Fruit fly (Drosophila melanogaster): Measurements from ENCODE around the gene CG44040.

DNA sequence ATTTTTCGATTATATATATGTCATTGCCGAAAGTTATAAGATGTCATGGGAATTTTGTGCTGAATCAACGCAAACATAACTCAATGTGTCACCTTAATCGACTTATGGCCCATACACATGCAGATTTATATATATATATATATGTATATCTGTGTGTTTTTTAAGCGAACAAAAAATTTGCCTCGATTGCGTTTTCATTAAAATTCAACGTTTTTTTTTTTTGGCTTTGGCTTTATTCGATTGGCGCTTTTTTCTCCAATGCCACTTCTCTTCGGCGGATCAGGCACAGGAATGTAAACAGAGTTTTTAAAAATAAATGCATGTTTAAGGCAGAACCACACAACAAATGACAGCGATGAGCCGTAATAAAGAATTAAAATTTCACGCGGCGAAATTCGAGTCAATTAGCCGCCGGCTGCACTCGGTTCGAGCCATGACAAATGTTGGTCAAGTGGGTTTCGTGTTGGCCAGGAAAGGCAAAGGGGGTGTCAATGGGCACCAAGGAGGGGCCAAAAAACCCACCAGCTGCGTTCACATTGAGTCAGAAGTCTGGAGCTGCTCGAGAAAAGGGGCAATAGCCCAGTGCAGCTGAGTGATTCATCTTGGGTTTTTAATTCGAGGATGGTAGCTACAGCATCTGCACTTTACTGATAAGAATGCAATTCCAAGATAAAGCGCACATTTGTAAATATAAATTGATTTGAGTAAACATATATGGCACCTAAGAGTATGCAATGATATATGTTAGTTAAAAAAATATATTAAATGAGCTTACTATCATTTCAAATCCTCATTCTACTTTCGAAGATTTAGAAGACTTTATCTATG, 37.0 kb upstream of the CG44040 start:
- TF ChIP-seq pan (optimal IDR thresholded peaks at IDR 0.05) (no peak), EcR (GFP tag; optimal IDR thresholded peaks at IDR 0.05) (no peak), Dll (optimal IDR thresholded peaks at IDR 0.05) (no peak), usp (GFP tag; optimal IDR thresholded peaks at IDR 0.05) (no peak)
